Worm (Caenorhabditis elegans) whole organism, young adult: ENCODE measurements around the gene lin-49.

Experiments
- ZK185.1 ChIP-seq: sonication (generic microtip); optimal IDR thresholded peaks from 2 replicates; lab custom pipeline; 2016; ENCODE audit warnings: mild to moderate bottlenecking, missing genetic modification characterization, missing compliant biosample characterization; ENCODE audit not compliant: poor library complexity, severe bottlenecking
- ama-1 ChIP-seq, 3 experiments: fragments of 150-350 bp in 1 of 3; sonication (generic microtip) in 2 of 3; optimal IDR thresholded peaks; 2 replicates each; lab custom pipeline; 2014 to 2018; ENCODE audit warnings: missing biosample characterization in 2 of 3, missing genetic modification characterization in 2 of 3, missing genetic modification reagents in 2 of 3
- athp-1 ChIP-seq: sonication (generic microtip); optimal IDR thresholded peaks from 2 replicates; lab custom pipeline; 2017; ENCODE audit warnings: mild to moderate bottlenecking, missing genetic modification characterization, missing compliant biosample characterization
- attf-6 ChIP-seq: fragments of 200-800 bp; sonication (Bioruptor generic); IDR thresholded peaks from 2 replicates; pipeline ENCODE4 v1.3.6; 2022; ENCODE audit warnings: missing genetic modification reagents, missing genetic modification characterization, missing compliant biosample characterization
- bed-1 ChIP-seq: fragments of 200-800 bp; sonication (Bioruptor generic); IDR thresholded peaks from 2 replicates; pipeline ENCODE4 v1.3.6; 2022; ENCODE audit warnings: missing genetic modification reagents, missing genetic modification characterization, missing compliant biosample characterization
- efl-1 ChIP-seq: fragments of 150-350 bp; optimal IDR thresholded peaks from 2 replicates; lab custom pipeline; 2014; ENCODE audit warnings: missing biosample characterization, missing genetic modification reagents, missing genetic modification characterization
- madf-6 ChIP-seq: fragments of 200-800 bp; sonication (Bioruptor generic); IDR thresholded peaks from 2 replicates; pipeline ENCODE4 v1.3.6; 2022; ENCODE audit warnings: missing genetic modification reagents, missing genetic modification characterization, missing compliant biosample characterization
- nfya-1 ChIP-seq: sonication (generic microtip); optimal IDR thresholded peaks from 2 replicates; lab custom pipeline; 2017; ENCODE audit warnings: antibody characterized with exemption, missing compliant biosample characterization, missing genetic modification characterization, borderline replicate concordance; ENCODE audit not compliant: insufficient read depth
- rec-8 ChIP-seq, 2 experiments: sonication (generic microtip); optimal IDR thresholded peaks; 2 replicates each; lab custom pipeline; 2016; ENCODE audit warnings: mild to moderate bottlenecking in 2 of 2, missing genetic modification characterization in 2 of 2, missing genetic modification reagents in 2 of 2, missing genotype in 2 of 2, missing biosample characterization in 1 of 2, missing compliant biosample characterization in 1 of 2, moderate library complexity in 1 of 2
- ztf-18 ChIP-seq: sonication (generic microtip); optimal IDR thresholded peaks from 2 replicates; lab custom pipeline; 2016; ENCODE audit warnings: missing genotype, mild to moderate bottlenecking, missing genetic modification characterization, missing compliant biosample characterization
- ztf-22 ChIP-seq: fragments of 200-800 bp; sonication (Bioruptor generic); optimal IDR thresholded peaks from 2 replicates; lab custom pipeline; 2018; ENCODE audit warnings: mild to moderate bottlenecking, missing genetic modification characterization, moderate library complexity, missing compliant biosample characterization
- ztf-25 ChIP-seq: fragments of 200-800 bp; sonication (Bioruptor generic); IDR thresholded peaks from 2 replicates; pipeline ENCODE4 v1.3.6; 2022; ENCODE audit warnings: missing genetic modification reagents, missing genetic modification characterization, missing compliant biosample characterization

ce11 chrIV:8673733-8674375 lies 53.4 kb downstream of the lin-49 start:
- TF ChIP-seq attf-6 (GFP tag; lab: Robert Waterston, UW) = no peak
- TF ChIP-seq ZK185.1 = no peak
- no peak for TF ChIP-seq nfya-1
- no peak for TF ChIP-seq bed-1
- TF ChIP-seq madf-6 (GFP tag; lab: Robert Waterston, UW) = no peak
- TF ChIP-seq ama-1 (optimal IDR thresholded peaks at IDR 0.05; lab: Kevin White, UChicago) = no peak
- no peak for TF ChIP-seq ama-1 (GFP tag; optimal IDR thresholded peaks at IDR 0.05; lab: Kevin White, UChicago)
- no peak for TF ChIP-seq rec-8 (tag; optimal IDR thresholded peaks at IDR 0.05; lab: Kevin White, UChicago)
- no peak for TF ChIP-seq athp-1 (tag; lab: Kevin White, UChicago)
- TF ChIP-seq ztf-22 (GFP tag; lab: Kevin White, UChicago) = no peak
- no peak for TF ChIP-seq efl-1 (GFP tag; lab: Kevin White, UChicago)
- no peak for TF ChIP-seq ztf-25 (GFP tag; lab: Robert Waterston, UW)
- TF ChIP-seq ztf-18 (tag; lab: Kevin White, UChicago) = no peak
